Worm (Caenorhabditis elegans): ENCODE results near the gene zig-10.

zig-10 gene

ce11 chrII:6365237-6365815 is 33.2 kb upstream of the zig-10 start, which contains the start of the genes ani-2 and clec-88 (continued):
- TF ChIP-seq sptf-2 (GFP tag; optimal IDR thresholded peaks at IDR 0.05) (no peak), attf-6 (GFP tag; IDR thresholded peaks at IDR 0.05) (no peak), tlf-1 (GFP tag; optimal IDR thresholded peaks at IDR 0.05) (peak; percentile 20), ztf-6 (GFP tag; IDR thresholded peaks at IDR 0.05) (no peak), ceh-79 (tag; optimal IDR thresholded peaks at IDR 0.05) (no peak), ztf-3 (GFP tag; optimal IDR thresholded peaks at IDR 0.05) (no peak), unc-130 (GFP tag; optimal IDR thresholded peaks at IDR 0.05) (peak; percentile 73), Y53G8AR.9 (GFP tag; conservative IDR thresholded peaks at IDR 0.05) (no peak), cebp-1 (GFP tag; IDR thresholded peaks at IDR 0.05) (no peak), cebp-1 (tag; optimal IDR thresholded peaks at IDR 0.05) (no peak), mxl-1 (tag; optimal IDR thresholded peaks at IDR 0.05) (no peak), lag-1 (GFP tag; IDR thresholded peaks at IDR 0.05) (no peak), nhr-120 (GFP tag; IDR thresholded peaks at IDR 0.05) (no peak), Y79H2A.3 (GFP tag; conservative IDR thresholded peaks at IDR 0.05) (no peak), nhr-179 (tag; optimal IDR thresholded peaks at IDR 0.05) (no peak), F55B11.4 (tag; optimal IDR thresholded peaks at IDR 0.05; ENCODE audit: borderline replicate concordance, insufficient read depth) (no peak), mel-28 (tag; optimal IDR thresholded peaks at IDR 0.05; ENCODE audit: borderline replicate concordance) (no peak), F49E8.2 (tag; optimal IDR thresholded peaks at IDR 0.05; ENCODE audit: insufficient read depth) (peak; percentile 68), rcor-1 (GFP tag; IDR thresholded peaks at IDR 0.05) (no peak), hmg-20 (GFP tag; IDR thresholded peaks at IDR 0.05) (no peak), akir-1 (GFP tag; optimal IDR thresholded peaks at IDR 0.05) (no peak), gei-17 (GFP tag; optimal IDR thresholded peaks at IDR 0.05) (no peak), F57A8.1 (GFP tag; optimal IDR thresholded peaks at IDR 0.05) (no peak), ztf-22 (GFP tag; optimal IDR thresholded peaks at IDR 0.05) (no peak), bed-2 (GFP tag; IDR thresholded peaks at IDR 0.05) (no peak), madf-8 (GFP tag; conservative IDR thresholded peaks at IDR 0.05) (peak; percentile 89), B0019.2 (GFP tag; conservative IDR thresholded peaks at IDR 0.05) (no peak; the same call in 1 of the 2 replicates), hmg-1.2 (GFP tag; IDR thresholded peaks at IDR 0.05) (no peak; the same call in 1 of the 2 replicates), F10E7.11 (tag; optimal IDR thresholded peaks at IDR 0.05) (no peak), madf-10 (tag; optimal IDR thresholded peaks at IDR 0.05) (no peak), ceh-40 (GFP tag; IDR thresholded peaks at IDR 0.05) (no peak), dpl-1 (GFP tag; optimal IDR thresholded peaks at IDR 0.05) (peak; percentile 76), F37B4.10 (GFP tag; IDR thresholded peaks at IDR 0.05) (no peak), T07F8.4 (tag; optimal IDR thresholded peaks at IDR 0.05) (no peak), zfh-2 (GFP tag; conservative IDR thresholded peaks at IDR 0.05) (no peak), lin-35 (GFP tag; optimal IDR thresholded peaks at IDR 0.05) (peak in 1 of 3 experiments; percentile 29), pha-4 (tag; optimal IDR thresholded peaks at IDR 0.05) (no peak), Y67H2A.10 (GFP tag; conservative IDR thresholded peaks at IDR 0.05) (no peak), egl-18 (GFP tag; IDR thresholded peaks at IDR 0.05) (no peak), athp-1 (tag; optimal IDR thresholded peaks at IDR 0.05) (no peak), lin-26 (GFP tag; IDR thresholded peaks at IDR 0.05) (no peak), him-1 (tag; optimal IDR thresholded peaks at IDR 0.05) (peak; percentile 34), Y95B8A.8 (GFP tag; IDR thresholded peaks at IDR 0.05) (0 out of 2 replicates have a peak, but pooled peaks have one; percentile 8), snpc-1.1 (tag; optimal IDR thresholded peaks at IDR 0.05; ENCODE audit: insufficient read depth) (peak; percentile 0), B0261.1 (tag; optimal IDR thresholded peaks at IDR 0.05) (no peak), atf-7 (tag; optimal IDR thresholded peaks at IDR 0.05) (no peak), ztf-18 (tag; optimal IDR thresholded peaks at IDR 0.05) (peak; percentile 9), ztf-28 (GFP tag; IDR thresholded peaks at IDR 0.05) (no peak), nfyb-1 (GFP tag; IDR thresholded peaks at IDR 0.05) (no peak)
